Fruit fly (Drosophila melanogaster): ENCODE results near the gene CG2211.

Gene CG2211

dm6 chr3L:1307005-1307632 is 28.0 kb downstream of the CG2211 start, which contains the start of the genes Ctr9 and Nt5a (continued):
- TF ChIP-seq HLH54F (GFP tag; optimal IDR thresholded peaks at IDR 0.05): peak; percentile 65
- TF ChIP-seq tap (tag; optimal IDR thresholded peaks at IDR 0.05): no peak
- peak in 1 of 2 experiments; percentile 48 for TF ChIP-seq Hr51 (GFP tag; optimal IDR thresholded peaks at IDR 0.05)
- TF ChIP-seq aop (GFP tag; IDR thresholded peaks at IDR 0.05): no peak
- no peak for TF ChIP-seq otp (GFP tag; IDR thresholded peaks at IDR 0.05)
- TF ChIP-seq CG30020 (tag; optimal IDR thresholded peaks at IDR 0.05): peak; percentile 74
- peak; percentile 46 for TF ChIP-seq Dip3 (GFP tag; optimal IDR thresholded peaks at IDR 0.05)
- no peak for TF ChIP-seq Hmx (GFP tag; optimal IDR thresholded peaks at IDR 0.05)
- TF ChIP-seq CG15514 (GFP tag; optimal IDR thresholded peaks at IDR 0.05): peak; percentile 94
- TF ChIP-seq vvl (GFP tag; IDR thresholded peaks at IDR 0.05): peak; percentile 78
- peak; percentile 68 for TF ChIP-seq CG30403 (GFP tag; optimal IDR thresholded peaks at IDR 0.05)
- TF ChIP-seq Dfd (GFP tag; optimal IDR thresholded peaks at IDR 0.05): no peak
- TF ChIP-seq mam (GFP tag; optimal IDR thresholded peaks at IDR 0.05): peak; percentile 81
- TF ChIP-seq exex (tag; optimal IDR thresholded peaks at IDR 0.05): peak; percentile 49
- peak; percentile 84 for TF ChIP-seq CG34422 (GFP tag; IDR thresholded peaks at IDR 0.05)
- TF ChIP-seq eyg (GFP tag; optimal IDR thresholded peaks at IDR 0.05): peak; percentile 26
- peak; percentile 85 for TF ChIP-seq row (GFP tag; IDR thresholded peaks at IDR 0.05)
- TF ChIP-seq al (GFP tag; IDR thresholded peaks at IDR 0.05): peak; percentile 32; the same call in 1 of the 2 replicates
- peak; percentile 62 for TF ChIP-seq CG17802 (tag; optimal IDR thresholded peaks at IDR 0.05)
- TF ChIP-seq kah (GFP tag; optimal IDR thresholded peaks at IDR 0.05): no peak
- peak; percentile 71 for TF ChIP-seq Scr (GFP tag; IDR thresholded peaks at IDR 0.05; ENCODE audit: partially characterized antibody)
- TF ChIP-seq CG34376 (GFP tag; optimal IDR thresholded peaks at IDR 0.05): peak; percentile 70
- peak; percentile 56 for TF ChIP-seq hbn (GFP tag; IDR thresholded peaks at IDR 0.05; ENCODE audit: partially characterized antibody)
- peak; percentile 15 for TF ChIP-seq NC2β (GFP tag; optimal IDR thresholded peaks at IDR 0.05)
- TF ChIP-seq crp (GFP tag; optimal IDR thresholded peaks at IDR 0.05): peak in 1 of 2 experiments; percentile 79
- no peak for TF ChIP-seq CG12236 (GFP tag; optimal IDR thresholded peaks at IDR 0.05)
- TF ChIP-seq org-1 (GFP tag; optimal IDR thresholded peaks at IDR 0.05): no peak
- no peak for TF ChIP-seq Taf1 (GFP tag; IDR thresholded peaks at IDR 0.05)
- TF ChIP-seq disco-r (GFP tag; optimal IDR thresholded peaks at IDR 0.05): no peak
- TF ChIP-seq ro (GFP tag; IDR thresholded peaks at IDR 0.05): no peak
- no peak for TF ChIP-seq Max (GFP tag; optimal IDR thresholded peaks at IDR 0.05)
- TF ChIP-seq pzg (GFP tag; optimal IDR thresholded peaks at IDR 0.05): peak; percentile 94
- peak; percentile 55 to 72 for TF ChIP-seq dpn (GFP tag; optimal IDR thresholded peaks at IDR 0.05)
- no peak for TF ChIP-seq CG16779 (GFP tag; IDR thresholded peaks at IDR 0.05)
- no peak for TF ChIP-seq CG9727 (GFP tag; optimal IDR thresholded peaks at IDR 0.05)
- no peak for TF ChIP-seq tup (GFP tag; optimal IDR thresholded peaks at IDR 0.05)
- peak; percentile 86 for TF ChIP-seq CG12659 (GFP tag; optimal IDR thresholded peaks at IDR 0.05)
- peak; percentile 45 for TF ChIP-seq CG7928 (GFP tag; optimal IDR thresholded peaks at IDR 0.05)
- TF ChIP-seq bab2 (GFP tag; optimal IDR thresholded peaks at IDR 0.05): peak; percentile 59
- TF ChIP-seq Atf-2 (GFP tag; optimal IDR thresholded peaks at IDR 0.05): no peak
- TF ChIP-seq pum (GFP tag; optimal IDR thresholded peaks at IDR 0.05): no peak
- peak; percentile 97 for TF ChIP-seq MBD-R2 (GFP tag; IDR thresholded peaks at IDR 0.05)
- no peak for TF ChIP-seq CG11696 (GFP tag; IDR thresholded peaks at IDR 0.05)
- TF ChIP-seq CG15601 (tag; optimal IDR thresholded peaks at IDR 0.05): peak; percentile 62
- no peak for TF ChIP-seq peb (GFP tag; IDR thresholded peaks at IDR 0.05)
- no peak for TF ChIP-seq sc (optimal IDR thresholded peaks at IDR 0.05)
- TF ChIP-seq sc (GFP tag; optimal IDR thresholded peaks at IDR 0.05): no peak
- TF ChIP-seq Eip74EF (GFP tag; optimal IDR thresholded peaks at IDR 0.05): peak in 1 of 2 experiments; percentile 47
- no peak for TF ChIP-seq wdn (GFP tag; IDR thresholded peaks at IDR 0.05)
- TF ChIP-seq CG10543 (GFP tag; optimal IDR thresholded peaks at IDR 0.05): peak; percentile 76

Data from whole organism, embryonic.